ENCODE assay signal across 4 worm cellular contexts in genomic region chrV:4539855-4540254, ce11.
TF ChIP-seq lines count a peak whose summit lies in the region.

No protein-coding gene starts in this region.

TF ChIP-seq in whole organism, L3 larva, 47 proteins besides CTCF, POLR2A, EP300 and RAD21:
- no peak for TF ChIP-seq ceh-28 (tag; optimal IDR thresholded peaks at IDR 0.05; lab: Kevin White, UChicago)
- TF ChIP-seq nfya-1 (tag; optimal IDR thresholded peaks at IDR 0.05; lab: Kevin White, UChicago; ENCODE audit: insufficient read depth) = peak; percentile 99

TF ChIP-seq in whole organism, L4 larva, 104 proteins besides CTCF, POLR2A, EP300 and RAD21:
- peak; percentile 35 for TF ChIP-seq aha-1 (tag; lab: Kevin White, UChicago)
- TF ChIP-seq cey-2 (tag; optimal IDR thresholded peaks at IDR 0.05; lab: Kevin White, UChicago; ENCODE audit: borderline replicate concordance, insufficient read depth) = no peak

TF ChIP-seq in whole organism, late embryonic, 69 proteins besides CTCF, POLR2A, EP300 and RAD21:
- TF ChIP-seq nfya-1 (tag; optimal IDR thresholded peaks at IDR 0.05; lab: Kevin White, UChicago) = peak; percentile 99
- no peak for TF ChIP-seq pax-1 (tag; optimal IDR thresholded peaks at IDR 0.05; lab: Kevin White, UChicago)

TF ChIP-seq in whole organism, young adult, 124 proteins besides CTCF, POLR2A, EP300 and RAD21:
- TF ChIP-seq nfyb-1 (GFP tag; IDR thresholded peaks at IDR 0.05; lab: Robert Waterston, UW) (peak; percentile 76), ama-1 (optimal IDR thresholded peaks at IDR 0.05; lab: Kevin White, UChicago) (no peak), ama-1 (GFP tag; optimal IDR thresholded peaks at IDR 0.05; lab: Kevin White, UChicago) (no peak), nfya-1 (tag; optimal IDR thresholded peaks at IDR 0.05; lab: Kevin White, UChicago; ENCODE audit: borderline replicate concordance, insufficient read depth) (no peak)
TF ChIP-seq in whole organism, young adult: peak in this region for 1.
